Fruit fly (Drosophila melanogaster): Measurements from ENCODE around the gene Obp28a.

DNA sequence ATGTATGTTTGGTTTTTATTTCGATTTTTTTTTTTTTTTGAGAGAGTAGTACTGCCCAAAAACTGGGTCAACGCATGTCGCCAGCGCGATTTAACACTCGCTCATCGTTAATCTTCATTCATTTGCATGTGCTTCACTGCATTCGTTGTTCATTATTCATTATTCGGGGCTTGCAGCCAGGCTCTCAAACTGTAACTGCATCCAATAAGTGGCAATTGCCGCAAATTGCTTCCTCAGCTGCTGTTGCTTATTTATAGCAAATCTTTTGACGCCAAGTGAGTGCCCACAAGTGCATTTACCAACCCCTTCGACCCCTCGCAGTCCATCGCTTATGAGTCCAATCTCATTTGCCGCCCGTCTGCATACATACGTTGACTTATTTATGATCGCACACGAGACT is 10.3 kb upstream of the Obp28a start:
- TF ChIP-seq h (optimal IDR thresholded peaks at IDR 0.05) = no peak
- TF ChIP-seq psq (optimal IDR thresholded peaks at IDR 0.05) = no peak
- no peak for TF ChIP-seq insv (optimal IDR thresholded peaks at IDR 0.05)
- TF ChIP-seq Sin3A (optimal IDR thresholded peaks at IDR 0.05) = no peak

All from Kc167 (cell line).